Worm (Caenorhabditis elegans): Measurements from ENCODE around the gene dop-5.

dop-5 gene

ce11 chrV:11326914-11327367 lies 39.1 kb downstream of the dop-5 start, which contains the start of gene tmed-10 (continued):
- no peak for TF ChIP-seq C17E4.6 (GFP tag; IDR thresholded peaks at IDR 0.05)
- no peak for TF ChIP-seq mes-4 (tag; optimal IDR thresholded peaks at IDR 0.05)
- no peak for TF ChIP-seq F52B5.7 (tag; optimal IDR thresholded peaks at IDR 0.05)
- peak; percentile 51 for TF ChIP-seq tbp1 (GFP tag; optimal IDR thresholded peaks at IDR 0.05)
- no peak for TF ChIP-seq ceh-40 (GFP tag; IDR thresholded peaks at IDR 0.05)
- peak; percentile 39 for TF ChIP-seq madf-8 (GFP tag; conservative IDR thresholded peaks at IDR 0.05)
- TF ChIP-seq rec-8 (tag; optimal IDR thresholded peaks at IDR 0.05) = no peak
- no peak for TF ChIP-seq nhr-27 (tag; optimal IDR thresholded peaks at IDR 0.05)
- no peak for TF ChIP-seq ztf-26 (tag; optimal IDR thresholded peaks at IDR 0.05)
- peak; percentile 96 for TF ChIP-seq mcd-1 (GFP tag; IDR thresholded peaks at IDR 0.05)

DNA sequence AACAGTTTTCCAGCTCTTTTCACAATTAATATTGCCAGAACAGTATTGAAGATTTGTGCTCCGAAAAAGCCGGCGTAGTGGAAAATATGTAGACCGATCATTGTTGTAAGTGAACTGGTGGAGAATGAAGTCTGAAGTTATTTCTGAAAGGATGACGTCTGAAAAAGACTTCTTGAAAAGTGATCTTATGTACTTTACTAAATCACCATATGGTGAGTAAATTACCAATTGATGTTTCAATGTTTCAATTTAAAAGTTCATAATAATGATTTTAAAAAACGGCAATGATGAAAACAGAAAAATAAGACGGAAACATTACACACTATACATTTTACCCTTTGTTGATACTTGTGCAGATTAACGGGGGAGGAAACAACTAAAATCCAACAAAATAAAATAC lies 42.3 kb downstream of the dop-5 start, which contains the start of gene str-141:
TSS of gene str-141 (minus strand) at position 101 of the 400 bp plus-strand sequence.
- peak; percentile 48; the same call in 1 of the 2 replicates for TF ChIP-seq madf-6 (GFP tag; IDR thresholded peaks at IDR 0.05)
- no peak for TF ChIP-seq ama-1 (optimal IDR thresholded peaks at IDR 0.05)
- TF ChIP-seq ama-1 (GFP tag; optimal IDR thresholded peaks at IDR 0.05) = peak in 1 of 2 experiments; percentile 14
- TF ChIP-seq sptf-2 (GFP tag; optimal IDR thresholded peaks at IDR 0.05) = no peak
- TF ChIP-seq sdz-38 (tag; optimal IDR thresholded peaks at IDR 0.05) = no peak
- TF ChIP-seq nfyb-1 (GFP tag; IDR thresholded peaks at IDR 0.05) = 0 out of 2 replicates have a peak, but pooled peaks have one; percentile 43

ce11 chrV:11321719-11322118 lies 44.3 kb downstream of the dop-5 start, which contains the start of gene F47G9.4:
Gene F47G9.4, minus strand, starts transcription at chrV:11321816.
- TF ChIP-seq tbp1 (GFP tag; optimal IDR thresholded peaks at IDR 0.05) (no peak), B0261.1 (tag; optimal IDR thresholded peaks at IDR 0.05) (no peak), nhr-80 (tag; optimal IDR thresholded peaks at IDR 0.05) (peak; percentile 39), C17E4.6 (GFP tag; IDR thresholded peaks at IDR 0.05) (no peak)

DNA sequence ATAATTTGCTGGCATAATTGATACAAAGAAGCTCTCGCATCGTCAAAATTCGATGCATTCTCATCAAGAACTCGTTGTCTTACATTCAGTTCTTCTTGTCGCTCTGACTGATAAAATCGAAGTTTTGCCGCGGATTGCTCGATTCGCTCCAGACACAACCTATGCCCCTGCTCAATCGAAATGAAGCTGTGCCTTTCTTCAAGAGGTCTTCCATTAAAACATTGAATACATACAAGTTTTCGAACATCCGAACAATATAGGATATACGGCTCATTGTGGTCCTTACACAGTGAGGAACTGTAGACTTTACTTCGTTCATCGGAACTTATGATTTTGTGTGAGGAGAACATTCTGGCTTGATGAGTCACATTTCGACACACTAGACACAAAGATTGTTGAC lies 45.2 kb downstream of the dop-5 start:
- TF ChIP-seq mel-28 (tag; optimal IDR thresholded peaks at IDR 0.05; ENCODE audit: borderline replicate concordance) (no peak), B0035.1 (tag; optimal IDR thresholded peaks at IDR 0.05) (no peak), T07F8.4 (tag; optimal IDR thresholded peaks at IDR 0.05) (no peak), athp-1 (tag; optimal IDR thresholded peaks at IDR 0.05) (no peak), rec-8 (tag; optimal IDR thresholded peaks at IDR 0.05) (no peak), hlh-12 (tag; optimal IDR thresholded peaks at IDR 0.05) (no peak), snpc-4 (GFP tag; optimal IDR thresholded peaks at IDR 0.05) (no peak), snpc-4 (tag; optimal IDR thresholded peaks at IDR 0.05) (no peak), nfya-2 (GFP tag; IDR thresholded peaks at IDR 0.05) (no peak), lir-1 (GFP tag; conservative IDR thresholded peaks at IDR 0.05) (no peak), snpc-1.1 (tag; optimal IDR thresholded peaks at IDR 0.05; ENCODE audit: insufficient read depth) (no peak)

ce11 chrV:11316801-11317200 lies 49.2 kb downstream of the dop-5 start, which contains the start of gene cutl-18:
Gene cutl-18, minus strand, starts transcription at chrV:11316901.
- TF ChIP-seq chd-7 (tag; optimal IDR thresholded peaks at IDR 0.05) = no peak

ce11 chrV:11314025-11314880 lies 51.8 kb downstream of the dop-5 start:
- TF ChIP-seq aptf-3 (GFP tag; IDR thresholded peaks at IDR 0.05) (peak; percentile 97), ceh-58 (GFP tag; IDR thresholded peaks at IDR 0.05) (peak; percentile 99), F49E8.2 (tag; optimal IDR thresholded peaks at IDR 0.05; ENCODE audit: insufficient read depth) (peak; percentile 93), attf-3 (GFP tag; conservative IDR thresholded peaks at IDR 0.05) (peak; percentile 80), lir-1 (GFP tag; conservative IDR thresholded peaks at IDR 0.05) (peak; percentile 83), Y79H2A.3 (GFP tag; conservative IDR thresholded peaks at IDR 0.05) (peak; percentile 93), ceh-79 (tag; optimal IDR thresholded peaks at IDR 0.05) (peak; percentile 99), lin-40 (tag; optimal IDR thresholded peaks at IDR 0.05) (peak; percentile 85), ztf-22 (GFP tag; optimal IDR thresholded peaks at IDR 0.05) (peak; percentile 98), F23B12.7 (tag; optimal IDR thresholded peaks at IDR 0.05; ENCODE audit: insufficient read depth) (peak; percentile 92), hlh-12 (tag; optimal IDR thresholded peaks at IDR 0.05) (peak; percentile 90), ama-1 (optimal IDR thresholded peaks at IDR 0.05) (no peak), ama-1 (GFP tag; optimal IDR thresholded peaks at IDR 0.05) (peak; percentile 95 to 96)

All from whole organism, young adult.